Worm (Caenorhabditis elegans) whole organism, L2 larva: Measurements from ENCODE around the gene str-182.

ENCODE experiments used
- F13H6.1 ChIP-seq: sonication (generic microtip); optimal IDR thresholded peaks from 2 replicates; lab custom pipeline; 2016; ENCODE audit warnings: missing genetic modification characterization, missing compliant biosample characterization
- R02D3.7 ChIP-seq: fragments of 150-350 bp; optimal IDR thresholded peaks from 2 replicates; lab custom pipeline; 2014; ENCODE audit warnings: missing biosample characterization, missing genetic modification characterization
- ZK546.5 ChIP-seq: sonication (generic microtip); optimal IDR thresholded peaks from 2 replicates; lab custom pipeline; 2017; ENCODE audit warnings: missing biosample characterization, missing genetic modification characterization
- dmd-4 ChIP-seq: sonication (generic microtip); optimal IDR thresholded peaks from 2 replicates; lab custom pipeline; 2017; ENCODE audit warnings: missing biosample characterization, missing genetic modification characterization
- lsy-2 ChIP-seq, 2 experiments: fragments of 150-350 bp in 1 of 2; sonication (generic microtip) in 1 of 2; optimal IDR thresholded peaks; 2 replicates each; lab custom pipeline; 2014 to 2017; ENCODE audit warnings: missing biosample characterization in 2 of 2, missing genetic modification characterization in 2 of 2
- nhr-11 ChIP-seq: fragments of 150-350 bp; optimal IDR thresholded peaks from 2 replicates; lab custom pipeline; 2014; ENCODE audit warnings: missing biosample characterization, missing genetic modification characterization
- nhr-23 ChIP-seq: fragments of 150-350 bp; optimal IDR thresholded peaks from 2 replicates; lab custom pipeline; 2014; ENCODE audit warnings: missing biosample characterization, missing genetic modification reagents, missing genetic modification characterization
- nhr-237 ChIP-seq: fragments of 150-350 bp; optimal IDR thresholded peaks from 2 replicates; lab custom pipeline; 2014; ENCODE audit warnings: missing biosample characterization, missing genetic modification characterization

- TF ChIP-seq F13H6.1: no peak
- no peak for TF ChIP-seq nhr-23 (tag; lab: Kevin White, UChicago)
- no peak for TF ChIP-seq lsy-2 (tag; optimal IDR thresholded peaks at IDR 0.05; lab: Kevin White, UChicago)
- TF ChIP-seq dmd-4 (tag; lab: Kevin White, UChicago): no peak
- no peak for TF ChIP-seq nhr-237
- no peak for TF ChIP-seq nhr-11
- TF ChIP-seq R02D3.7 (tag; lab: Kevin White, UChicago): no peak
- no peak for TF ChIP-seq ZK546.5 (tag; lab: Kevin White, UChicago)
These were observed 5.9 kb downstream of the str-182 start, which contains the start of gene ttr-19 for ce11 chrV:10227333-10227732.
